Fruit fly (Drosophila melanogaster) whole organism, pupa: ENCODE measurements around the gene Plod.

Source experiments
- CG10348 ChIP-seq: fragments of 200-800 bp; sonication (Bioruptor generic); IDR thresholded peaks from 2 replicates; pipeline ENCODE4 v1.3.6; 2022; ENCODE audit warnings: missing biosample characterization, missing genetic modification characterization
- CG12605 ChIP-seq: fragments of 200-800 bp; sonication (Bioruptor generic); IDR thresholded peaks from 2 replicates; pipeline ENCODE4 v1.3.6; 2022; ENCODE audit warnings: missing biosample characterization, missing genetic modification characterization
- CG13204 ChIP-seq: fragments of 200-800 bp; sonication (Bioruptor generic); optimal IDR thresholded peaks from 2 replicates; lab custom pipeline; 2018; ENCODE audit warnings: missing biosample characterization, mild to moderate bottlenecking, missing genetic modification characterization, moderate library complexity
- CG14655 ChIP-seq: fragments of 200-800 bp; sonication (Bioruptor generic); optimal IDR thresholded peaks from 3 replicates; lab custom pipeline; 2017; ENCODE audit warnings: mild to moderate bottlenecking, missing biosample characterization, missing genetic modification reagents, missing genetic modification characterization
- CG15710 ChIP-seq: fragments of 200-800 bp; sonication (Bioruptor generic); optimal IDR thresholded peaks from 2 replicates; lab custom pipeline; 2018; ENCODE audit warnings: missing biosample characterization, mild to moderate bottlenecking, missing genetic modification characterization, moderate library complexity
- CG17806 ChIP-seq: fragments of 200-800 bp; sonication (Bioruptor generic); optimal IDR thresholded peaks from 2 replicates; lab custom pipeline; 2018; ENCODE audit warnings: missing biosample characterization, mild to moderate bottlenecking, missing genetic modification characterization, moderate library complexity
- CG32121 ChIP-seq: fragments of 200-800 bp; sonication (Bioruptor generic); IDR thresholded peaks from 2 replicates; pipeline ENCODE4 v1.3.6; 2022; ENCODE audit warnings: missing biosample characterization, missing genetic modification characterization
- CG34367 ChIP-seq: fragments of 200-800 bp; sonication (Bioruptor generic); optimal IDR thresholded peaks from 2 replicates; lab custom pipeline; 2018; ENCODE audit warnings: missing biosample characterization, mild to moderate bottlenecking, missing genetic modification characterization
- CG4496 ChIP-seq: fragments of 200-800 bp; sonication (Bioruptor generic); IDR thresholded peaks from 3 replicates; pipeline ENCODE4 v1.3.6; 2022; ENCODE audit warnings: missing biosample characterization, missing genetic modification characterization
- CG8159 ChIP-seq: fragments of 200-800 bp; sonication (Bioruptor generic); optimal IDR thresholded peaks from 3 replicates; lab custom pipeline; 2018; ENCODE audit warnings: missing biosample characterization, mild to moderate bottlenecking, missing genetic modification characterization, moderate library complexity
- CG8301 ChIP-seq: fragments of 200-800 bp; sonication (Bioruptor generic); optimal IDR thresholded peaks from 2 replicates; lab custom pipeline; 2018; ENCODE audit warnings: missing biosample characterization, mild to moderate bottlenecking, missing genetic modification characterization
- CG9948 ChIP-seq: fragments of 200-800 bp; sonication (Bioruptor generic); optimal IDR thresholded peaks from 2 replicates; lab custom pipeline; 2018; ENCODE audit warnings: missing biosample characterization, mild to moderate bottlenecking, missing genetic modification characterization, moderate library complexity
- D1 ChIP-seq: fragments of 200-800 bp; sonication (Bioruptor generic); optimal IDR thresholded peaks from 2 replicates; lab custom pipeline; 2018; ENCODE audit warnings: missing biosample characterization, mild to moderate bottlenecking, missing genetic modification characterization, moderate library complexity
- EcR ChIP-seq: fragments of 200-800 bp; sonication (Bioruptor generic); optimal IDR thresholded peaks from 3 replicates; lab custom pipeline; 2019; ENCODE audit warnings: missing biosample characterization, missing genetic modification characterization, mild to moderate bottlenecking, moderate library complexity, missing genetic modification reagents
- Ets98B ChIP-seq: fragments of 200-800 bp; sonication (Bioruptor generic); IDR thresholded peaks from 2 replicates; pipeline ENCODE4 v1.3.6; 2022; ENCODE audit warnings: missing biosample characterization, missing genetic modification characterization
- Pif1A ChIP-seq: fragments of 200-800 bp; sonication (Bioruptor generic); optimal IDR thresholded peaks from 3 replicates; lab custom pipeline; 2016; ENCODE audit warnings: missing biosample characterization, missing genetic modification characterization
- Pif1B ChIP-seq: fragments of 200-800 bp; sonication (Bioruptor generic); optimal IDR thresholded peaks from 3 replicates; lab custom pipeline; 2016; ENCODE audit warnings: missing biosample characterization, missing genetic modification characterization
- Snoo ChIP-seq: fragments of 200-800 bp; sonication (Bioruptor generic); optimal IDR thresholded peaks from 3 replicates; lab custom pipeline; 2017; ENCODE audit warnings: missing biosample characterization, mild to moderate bottlenecking, missing genetic modification characterization, inconsistent platforms
- fd96Ca ChIP-seq: fragments of 200-800 bp; sonication (Bioruptor generic); IDR thresholded peaks from 3 replicates; pipeline ENCODE4 v1.3.6; 2022; ENCODE audit warnings: missing biosample characterization, missing genetic modification characterization
- gl ChIP-seq: fragments of 200-800 bp; sonication (Bioruptor generic); optimal IDR thresholded peaks from 2 replicates; lab custom pipeline; 2018; ENCODE audit warnings: missing biosample characterization, mild to moderate bottlenecking, missing genetic modification characterization
- rn ChIP-seq: fragments of 200-800 bp; sonication (Bioruptor generic); IDR thresholded peaks from 2 replicates; pipeline ENCODE4 v1.3.6; 2022; ENCODE audit warnings: missing biosample characterization, missing genetic modification characterization

The Plod gene

DNA sequence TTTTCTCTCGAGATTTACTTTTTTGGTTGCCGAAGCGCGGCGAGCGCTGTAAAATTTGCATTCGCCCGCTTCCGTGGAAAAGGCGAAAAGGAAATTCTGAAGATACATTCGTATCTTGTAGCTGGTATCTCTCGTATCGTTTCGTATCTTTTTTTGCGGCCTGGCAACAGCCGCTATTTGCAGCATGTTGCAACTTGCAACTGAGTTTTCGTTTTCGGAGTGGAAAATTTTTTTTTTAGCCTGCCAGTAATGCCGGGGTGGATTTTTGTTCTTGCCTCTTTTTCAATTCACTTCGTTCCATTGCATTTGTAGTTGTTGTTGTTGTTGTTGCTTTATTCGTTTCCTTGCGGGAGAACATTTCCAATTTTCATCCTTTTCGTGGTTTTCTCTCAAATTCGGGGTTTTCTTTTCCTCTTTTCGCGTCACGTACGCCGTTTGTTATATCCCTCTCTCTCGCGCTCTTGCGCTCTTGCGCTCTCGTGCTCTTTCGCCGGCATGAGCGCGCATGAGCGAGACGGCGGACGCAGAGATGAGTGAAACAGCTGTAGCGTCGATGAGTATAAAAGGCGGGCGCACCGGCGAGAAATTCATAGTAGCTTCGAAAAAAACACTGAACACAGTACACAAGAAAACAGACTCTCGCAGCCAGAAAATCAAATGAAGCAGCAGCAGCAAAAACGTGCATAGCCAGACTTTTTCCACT is 46.1 kb upstream of the Plod start, which contains the start of gene scyl:
scyl (plus strand) TSS at position 587 of the 703 bp plus-strand sequence.
- peak; percentile 45 for TF ChIP-seq CG8159 (tag; lab: Kevin White, UChicago)
- no peak for TF ChIP-seq CG9948 (tag; lab: Kevin White, UChicago)
- peak; percentile 84 for TF ChIP-seq CG12605 (GFP tag; lab: Robert Waterston, UW)
- peak; percentile 83 for TF ChIP-seq Pif1B (GFP tag; lab: Kevin White, UChicago)
- TF ChIP-seq CG14655 (GFP tag; lab: Kevin White, UChicago) = peak; percentile 25
- TF ChIP-seq CG17806 = peak; percentile 32
- peak; percentile 33 for TF ChIP-seq CG15710
- peak; percentile 32 for TF ChIP-seq CG34367
- TF ChIP-seq CG10348 (GFP tag; lab: Robert Waterston, UW) = no peak
- TF ChIP-seq CG32121 = peak; percentile 63; the same call in 1 of the 2 replicates
- peak; percentile 9 for TF ChIP-seq D1 (tag; lab: Kevin White, UChicago)
- TF ChIP-seq rn = 0 out of 2 replicates have a peak, but pooled peaks have one; percentile 26
- TF ChIP-seq CG13204 = peak; percentile 75
- peak; percentile 27 for TF ChIP-seq CG8301 (tag; lab: Kevin White, UChicago)
- TF ChIP-seq Snoo (tag; lab: Kevin White, UChicago) = peak; percentile 57
- peak; percentile 71 for TF ChIP-seq EcR
- peak; percentile 66 for TF ChIP-seq gl (tag; lab: Kevin White, UChicago)
- peak; percentile 64; the same call in 2 of the 3 replicates for TF ChIP-seq fd96Ca
- peak; percentile 81 for TF ChIP-seq Pif1A (GFP tag; lab: Kevin White, UChicago)
- TF ChIP-seq Ets98B (GFP tag; lab: Robert Waterston, UW) = peak; percentile 84
- TF ChIP-seq CG4496 (GFP tag; lab: Robert Waterston, UW) = peak; percentile 81

dm6 chr3L:11248303-11248702 is 42.5 kb upstream of the Plod start:
- TF ChIP-seq D1 (tag; lab: Kevin White, UChicago) = peak; percentile 70
- no peak; the same call in 2 of the 3 replicates for TF ChIP-seq CG4496 (GFP tag; lab: Robert Waterston, UW)
- TF ChIP-seq CG9948 (tag; lab: Kevin White, UChicago) = no peak
- no peak for TF ChIP-seq CG8159 (tag; lab: Kevin White, UChicago)
- TF ChIP-seq Ets98B (GFP tag; lab: Robert Waterston, UW) = no peak
- TF ChIP-seq CG13204 = peak; percentile 8
- no peak for TF ChIP-seq CG10348 (GFP tag; lab: Robert Waterston, UW)
- TF ChIP-seq Pif1B (GFP tag; lab: Kevin White, UChicago) = no peak

DNA sequence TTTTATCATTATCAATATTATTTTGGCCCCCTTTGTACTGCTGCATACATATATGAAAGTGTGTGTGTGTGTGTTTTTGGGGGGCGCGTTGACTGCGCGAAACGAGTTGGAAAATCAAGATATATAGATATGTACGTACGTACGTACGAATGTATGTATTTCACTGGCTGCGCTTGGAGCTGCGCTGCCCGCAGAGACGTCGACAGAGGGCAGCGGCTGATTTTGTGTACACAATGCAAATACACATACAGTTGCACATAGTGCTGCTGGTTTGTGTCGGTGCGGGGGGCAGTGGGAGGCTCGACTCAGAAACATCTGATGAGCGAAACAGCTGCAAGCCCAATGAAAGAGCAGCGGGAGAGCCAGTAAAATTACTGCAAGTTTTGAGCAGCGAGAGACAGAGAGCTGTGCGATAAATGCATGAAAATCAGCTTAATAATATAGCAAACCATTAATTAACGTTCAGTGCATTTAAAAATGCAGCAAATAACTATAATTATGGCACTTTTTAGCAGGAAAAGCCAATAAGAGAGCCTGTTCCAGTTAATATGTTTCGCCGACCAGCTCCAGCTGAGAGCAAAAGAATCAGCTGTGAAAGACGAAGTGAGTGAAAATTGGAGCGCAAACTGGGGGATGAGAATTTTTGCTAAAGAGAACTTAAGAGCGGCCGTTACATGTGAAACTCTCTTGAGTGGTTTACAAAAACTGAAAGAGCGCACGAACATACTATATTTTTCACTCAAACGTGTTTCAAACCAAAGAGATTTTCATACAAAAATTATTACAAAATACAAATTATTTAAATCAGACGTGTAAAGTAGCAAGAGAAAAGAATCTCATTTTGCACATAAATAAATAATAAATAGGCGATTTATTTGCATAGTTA is 41.8 kb upstream of the Plod start:
- TF ChIP-seq CG34367 (peak; percentile 18), CG12605 (GFP tag; lab: Robert Waterston, UW) (peak; percentile 79), Pif1B (GFP tag; lab: Kevin White, UChicago) (peak; percentile 21), Pif1A (GFP tag; lab: Kevin White, UChicago) (peak; percentile 51), Ets98B (GFP tag; lab: Robert Waterston, UW) (peak; percentile 84), CG4496 (GFP tag; lab: Robert Waterston, UW) (peak; percentile 88), D1 (tag; lab: Kevin White, UChicago) (no peak), fd96Ca (peak; percentile 72; the same call in 2 of the 3 replicates), rn (no peak), CG15710 (peak; percentile 8), CG13204 (peak; percentile 79), CG8301 (tag; lab: Kevin White, UChicago) (peak; percentile 14), CG32121 (peak; percentile 86), CG8159 (tag; lab: Kevin White, UChicago) (no peak), CG9948 (tag; lab: Kevin White, UChicago) (no peak), CG10348 (GFP tag; lab: Robert Waterston, UW) (no peak), Snoo (tag; lab: Kevin White, UChicago) (peak; percentile 32), CG14655 (GFP tag; lab: Kevin White, UChicago) (peak; percentile 0), gl (tag; lab: Kevin White, UChicago) (peak; percentile 72), EcR (peak; percentile 76)

DNA sequence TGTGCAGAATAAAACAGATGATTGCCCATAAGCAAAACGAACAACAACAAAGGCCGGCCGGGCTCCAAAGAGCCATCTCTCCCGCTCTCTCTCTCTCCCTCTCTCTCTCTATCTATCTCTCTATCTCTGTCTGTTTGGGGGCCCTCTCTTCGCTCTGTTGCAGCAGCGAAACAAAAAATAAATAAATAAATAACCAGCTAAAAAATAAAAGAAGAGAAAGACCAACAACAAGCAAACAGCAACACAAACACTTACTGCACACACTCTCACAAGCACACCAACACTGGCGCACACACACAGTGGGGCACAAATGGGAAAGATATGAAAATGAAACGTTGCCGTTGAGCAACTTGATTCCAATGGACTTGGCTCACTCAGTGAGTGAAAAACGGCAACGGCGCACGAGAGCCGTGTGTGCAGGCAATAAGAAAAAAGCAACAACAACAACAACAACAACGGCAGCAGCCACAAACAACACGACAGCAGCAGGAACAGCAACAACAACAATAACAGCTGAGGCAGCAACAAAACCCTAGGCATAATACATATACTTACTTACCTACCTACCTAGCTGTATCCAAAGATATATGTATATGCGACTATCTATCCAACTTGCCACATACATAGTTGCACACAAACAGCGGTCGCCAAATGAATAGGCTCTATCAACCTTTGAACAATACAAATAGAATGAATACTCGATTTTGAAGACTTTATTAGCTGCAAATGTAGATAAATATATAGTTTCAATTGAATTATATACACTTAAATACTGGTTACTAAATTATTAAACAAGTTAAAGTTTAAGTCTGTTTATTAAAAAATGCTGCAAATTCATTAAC is 40.5 kb upstream of the Plod start:
- peak; percentile 99 for TF ChIP-seq Pif1B (GFP tag; lab: Kevin White, UChicago)
- peak; percentile 96 for TF ChIP-seq CG8159 (tag; lab: Kevin White, UChicago)
- TF ChIP-seq CG9948 (tag; lab: Kevin White, UChicago) = peak; percentile 95
- TF ChIP-seq CG13204 = peak; percentile 99
- peak; percentile 97 for TF ChIP-seq CG15710
- TF ChIP-seq fd96Ca = peak; percentile 97
- peak; percentile 99 for TF ChIP-seq CG4496 (GFP tag; lab: Robert Waterston, UW)
- TF ChIP-seq CG8301 (tag; lab: Kevin White, UChicago) = peak; percentile 96
- TF ChIP-seq CG10348 (GFP tag; lab: Robert Waterston, UW) = 0 out of 2 replicates have a peak, but pooled peaks have one; percentile 9
- peak; percentile 95 for TF ChIP-seq Snoo (tag; lab: Kevin White, UChicago)
- peak; percentile 96 for TF ChIP-seq CG32121
- TF ChIP-seq Ets98B (GFP tag; lab: Robert Waterston, UW) = peak; percentile 98
- TF ChIP-seq CG14655 (GFP tag; lab: Kevin White, UChicago) = peak; percentile 98
- TF ChIP-seq CG17806 = peak; percentile 96
- TF ChIP-seq CG34367 = peak; percentile 99
- TF ChIP-seq EcR = peak; percentile 89
- TF ChIP-seq D1 (tag; lab: Kevin White, UChicago) = peak; percentile 93
- peak; percentile 94 for TF ChIP-seq rn
- peak; percentile 99 for TF ChIP-seq CG12605 (GFP tag; lab: Robert Waterston, UW)
- TF ChIP-seq gl (tag; lab: Kevin White, UChicago) = peak; percentile 100
- TF ChIP-seq Pif1A (GFP tag; lab: Kevin White, UChicago) = peak; percentile 99
